Fruit fly (Drosophila melanogaster): ENCODE data around the gene trp.

The trp gene

DNA sequence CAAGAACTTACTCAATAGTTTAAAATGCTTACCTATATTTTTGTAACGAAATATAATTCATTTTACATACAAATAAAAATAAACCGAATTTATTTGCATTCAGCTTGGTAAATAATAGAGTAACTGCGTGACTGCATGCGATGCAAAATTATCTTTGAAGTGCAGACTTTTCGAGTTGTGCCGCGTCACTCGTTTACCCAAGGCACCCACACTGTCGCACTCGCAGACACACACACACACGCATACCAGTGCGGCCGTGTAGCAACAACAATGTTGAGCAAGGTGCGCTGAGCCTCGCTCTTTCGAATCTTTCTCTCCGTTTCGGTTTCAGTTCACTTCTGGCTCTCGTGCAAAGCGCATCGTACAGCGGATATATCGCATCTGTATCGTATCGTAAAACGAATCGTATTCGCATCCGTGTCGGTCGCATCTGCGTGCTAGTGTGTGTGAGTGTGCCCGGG, 43.3 kb downstream of the trp start, which contains the start of gene CG31038 (continued):
- TF ChIP-seq CG10669 (GFP tag; optimal IDR thresholded peaks at IDR 0.05) (peak; percentile 51), lz (GFP tag; optimal IDR thresholded peaks at IDR 0.05) (peak; percentile 39), CG8119 (GFP tag; IDR thresholded peaks at IDR 0.05) (peak; percentile 56; the same call in 1 of the 3 replicates), fd59A (GFP tag; optimal IDR thresholded peaks at IDR 0.05) (peak; percentile 33), CG8632 (GFP tag; optimal IDR thresholded peaks at IDR 0.05) (peak; percentile 51), eg (GFP tag; IDR thresholded peaks at IDR 0.05) (peak; percentile 70; the same call in 2 of the 3 replicates), CG31627 (GFP tag; optimal IDR thresholded peaks at IDR 0.05) (peak; percentile 1), CG6276 (GFP tag; optimal IDR thresholded peaks at IDR 0.05) (peak; percentile 57), CG3919 (GFP tag; optimal IDR thresholded peaks at IDR 0.05) (peak; percentile 36), dsx (GFP tag; optimal IDR thresholded peaks at IDR 0.05; ENCODE audit: poor library complexity, severe bottlenecking) (peak; percentile 95), CG9139 (GFP tag; optimal IDR thresholded peaks at IDR 0.05) (peak; percentile 65), fd85E (GFP tag; optimal IDR thresholded peaks at IDR 0.05) (no peak), Smox (GFP tag; optimal IDR thresholded peaks at IDR 0.05) (peak; percentile 66), Eip93F (GFP tag; optimal IDR thresholded peaks at IDR 0.05) (no peak), dac (GFP tag; optimal IDR thresholded peaks at IDR 0.05) (no peak), CG15336 (GFP tag; IDR thresholded peaks at IDR 0.05) (peak; percentile 63; the same call in 1 of the 2 replicates), Sox102F (GFP tag; optimal IDR thresholded peaks at IDR 0.05) (peak; percentile 35), acj6 (GFP tag; optimal IDR thresholded peaks at IDR 0.05) (peak; percentile 39), esn (GFP tag; optimal IDR thresholded peaks at IDR 0.05) (peak; percentile 68), Gug (GFP tag; IDR thresholded peaks at IDR 0.05) (no peak), spab (GFP tag; optimal IDR thresholded peaks at IDR 0.05) (peak; percentile 28), net (GFP tag; optimal IDR thresholded peaks at IDR 0.05) (peak; percentile 60), CG6808 (GFP tag; optimal IDR thresholded peaks at IDR 0.05) (peak; percentile 55), salr (GFP tag; optimal IDR thresholded peaks at IDR 0.05) (peak in 1 of 2 experiments; percentile 56), vri (GFP tag; optimal IDR thresholded peaks at IDR 0.05) (peak; percentile 48), pdm3 (GFP tag; optimal IDR thresholded peaks at IDR 0.05) (peak; percentile 63), cyc (GFP tag; optimal IDR thresholded peaks at IDR 0.05) (peak; percentile 30), achi (GFP tag; optimal IDR thresholded peaks at IDR 0.05) (peak; percentile 39), Ets21C (GFP tag; optimal IDR thresholded peaks at IDR 0.05) (no peak), CG32006 (GFP tag; optimal IDR thresholded peaks at IDR 0.05) (peak; percentile 63), Blimp-1 (GFP tag; optimal IDR thresholded peaks at IDR 0.05) (peak; percentile 18), CG6792 (GFP tag; optimal IDR thresholded peaks at IDR 0.05) (no peak), Ets96B (tag; optimal IDR thresholded peaks at IDR 0.05) (peak; percentile 43)

DNA sequence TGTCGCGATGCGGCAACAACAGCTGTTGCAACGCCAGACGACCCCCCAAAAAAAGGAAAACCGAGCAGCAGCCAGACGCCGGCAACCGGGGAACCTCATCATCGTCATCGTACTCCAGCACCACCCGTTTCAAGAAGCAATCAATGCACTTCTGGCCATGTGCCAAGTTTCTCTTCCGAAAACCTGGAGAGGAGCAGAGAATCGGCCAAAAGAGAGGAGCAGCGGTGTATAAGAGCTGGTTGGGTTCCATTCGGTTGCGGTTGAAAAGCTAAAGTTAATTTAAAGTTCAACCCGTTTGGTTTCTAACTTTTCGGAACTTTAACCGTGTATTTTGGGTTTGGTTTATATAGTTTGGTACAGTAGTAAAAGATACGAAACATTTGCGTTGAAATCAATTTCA, 43.9 kb downstream of the trp start:
- no peak for TF ChIP-seq CG6276 (GFP tag; optimal IDR thresholded peaks at IDR 0.05)
- TF ChIP-seq CG4318 (GFP tag; optimal IDR thresholded peaks at IDR 0.05) = no peak
- no peak for TF ChIP-seq CG15336 (GFP tag; IDR thresholded peaks at IDR 0.05)
- TF ChIP-seq fd59A (GFP tag; optimal IDR thresholded peaks at IDR 0.05) = no peak
- no peak for TF ChIP-seq lz (GFP tag; optimal IDR thresholded peaks at IDR 0.05)
- no peak for TF ChIP-seq Met (GFP tag; optimal IDR thresholded peaks at IDR 0.05)
- no peak for TF ChIP-seq Lpt (GFP tag; optimal IDR thresholded peaks at IDR 0.05)
- no peak for TF ChIP-seq CG6792 (GFP tag; optimal IDR thresholded peaks at IDR 0.05)
- no peak for TF ChIP-seq eg (GFP tag; IDR thresholded peaks at IDR 0.05)
- no peak for TF ChIP-seq Gug (GFP tag; IDR thresholded peaks at IDR 0.05)
- no peak for TF ChIP-seq CG10669 (GFP tag; optimal IDR thresholded peaks at IDR 0.05)
- TF ChIP-seq CG10631 (GFP tag; optimal IDR thresholded peaks at IDR 0.05) = no peak
- no peak for TF ChIP-seq CG9139 (GFP tag; optimal IDR thresholded peaks at IDR 0.05)
- TF ChIP-seq CG16779 (tag; optimal IDR thresholded peaks at IDR 0.05) = no peak
- TF ChIP-seq Ets96B (tag; optimal IDR thresholded peaks at IDR 0.05) = no peak
- no peak for TF ChIP-seq vri (GFP tag; optimal IDR thresholded peaks at IDR 0.05)
- no peak for TF ChIP-seq CG6808 (GFP tag; optimal IDR thresholded peaks at IDR 0.05)
- no peak for TF ChIP-seq Eip78C (GFP tag)
- TF ChIP-seq CG6854 (GFP tag; optimal IDR thresholded peaks at IDR 0.05) = no peak

All from whole organism, prepupa.